Fruit fly (Drosophila melanogaster): ENCODE results near the gene Eig71Eg.

Gene Eig71Eg

dm6 chr3L:15619626-15620247 lies 37.7 kb upstream of the Eig71Eg start, which contains the start of gene Phs (continued):
- peak; percentile 66 for TF ChIP-seq net (GFP tag; optimal IDR thresholded peaks at IDR 0.05)
- TF ChIP-seq CG11762 (GFP tag; optimal IDR thresholded peaks at IDR 0.05; ENCODE audit: insufficient read depth): no peak
- TF ChIP-seq fkh (GFP tag; optimal IDR thresholded peaks at IDR 0.05): peak; percentile 57
- peak; percentile 42 for TF ChIP-seq CG3032 (tag; optimal IDR thresholded peaks at IDR 0.05)
- peak; percentile 86 for TF ChIP-seq lz (GFP tag; optimal IDR thresholded peaks at IDR 0.05)
- peak; percentile 70 for TF ChIP-seq Eip75B (GFP tag; optimal IDR thresholded peaks at IDR 0.05)
- TF ChIP-seq dac (GFP tag; optimal IDR thresholded peaks at IDR 0.05): peak; percentile 41
- peak; percentile 15 for TF ChIP-seq spab (GFP tag; optimal IDR thresholded peaks at IDR 0.05)
- TF ChIP-seq CG6854 (GFP tag; optimal IDR thresholded peaks at IDR 0.05): peak; percentile 45
- TF ChIP-seq Smox (GFP tag; optimal IDR thresholded peaks at IDR 0.05): peak; percentile 58
- peak; percentile 69 for TF ChIP-seq CG7368 (GFP tag; optimal IDR thresholded peaks at IDR 0.05)
- peak; percentile 50 for TF ChIP-seq Blimp-1 (GFP tag; optimal IDR thresholded peaks at IDR 0.05)
- TF ChIP-seq fd59A (GFP tag; optimal IDR thresholded peaks at IDR 0.05): peak; percentile 32
- peak; percentile 41 for TF ChIP-seq CG6808 (GFP tag; optimal IDR thresholded peaks at IDR 0.05)
- peak; percentile 71 for TF ChIP-seq Sox102F (GFP tag; optimal IDR thresholded peaks at IDR 0.05)
- peak; percentile 85 for TF ChIP-seq topi (GFP tag; optimal IDR thresholded peaks at IDR 0.05)
- peak; percentile 77 for TF ChIP-seq Hr39 (GFP tag; optimal IDR thresholded peaks at IDR 0.05)
- TF ChIP-seq CG8119 (GFP tag; IDR thresholded peaks at IDR 0.05): no peak
- TF ChIP-seq fd85E (GFP tag; optimal IDR thresholded peaks at IDR 0.05): peak; percentile 65
- TF ChIP-seq CG31627 (GFP tag; optimal IDR thresholded peaks at IDR 0.05): peak; percentile 88
- peak; percentile 72 for TF ChIP-seq dsx (GFP tag; optimal IDR thresholded peaks at IDR 0.05; ENCODE audit: poor library complexity, severe bottlenecking)
- TF ChIP-seq CG34406 (GFP tag; optimal IDR thresholded peaks at IDR 0.05): peak; percentile 0
- peak; percentile 70 for TF ChIP-seq CG6163 (GFP tag; IDR thresholded peaks at IDR 0.05)
- peak; percentile 15 for TF ChIP-seq CG8632 (GFP tag; optimal IDR thresholded peaks at IDR 0.05)
- peak; percentile 59 for TF ChIP-seq CG32006 (GFP tag; optimal IDR thresholded peaks at IDR 0.05)
- TF ChIP-seq CG4318 (GFP tag; optimal IDR thresholded peaks at IDR 0.05): no peak
- peak; percentile 69 for TF ChIP-seq eg (GFP tag; IDR thresholded peaks at IDR 0.05)
- TF ChIP-seq CG16779 (tag; optimal IDR thresholded peaks at IDR 0.05): peak; percentile 29
- TF ChIP-seq CG1621 (tag; optimal IDR thresholded peaks at IDR 0.05): peak; percentile 31
- TF ChIP-seq ss (GFP tag; optimal IDR thresholded peaks at IDR 0.05): peak; percentile 34 to 64
- peak; percentile 63 for TF ChIP-seq Ets21C (GFP tag; optimal IDR thresholded peaks at IDR 0.05)
- peak; percentile 74 for TF ChIP-seq pdm3 (GFP tag; optimal IDR thresholded peaks at IDR 0.05)
- peak; percentile 85 for TF ChIP-seq svp (GFP tag)
- TF ChIP-seq Eip93F (GFP tag; optimal IDR thresholded peaks at IDR 0.05): no peak
- TF ChIP-seq Met (GFP tag; optimal IDR thresholded peaks at IDR 0.05): peak; percentile 77
- no peak; the same call in 1 of the 2 replicates for TF ChIP-seq CG15336 (GFP tag; IDR thresholded peaks at IDR 0.05)
- TF ChIP-seq CG8319 (GFP tag; optimal IDR thresholded peaks at IDR 0.05): peak; percentile 59
- TF ChIP-seq Sox14 (GFP tag; optimal IDR thresholded peaks at IDR 0.05): peak; percentile 86
- peak; percentile 16 for TF ChIP-seq CG9139 (GFP tag; optimal IDR thresholded peaks at IDR 0.05)
- TF ChIP-seq Eip78C (GFP tag): peak; percentile 85
- TF ChIP-seq Sox15 (GFP tag; optimal IDR thresholded peaks at IDR 0.05): peak; percentile 51
- TF ChIP-seq Ets96B (tag; optimal IDR thresholded peaks at IDR 0.05): peak; percentile 26
- peak; percentile 6 to 51 for TF ChIP-seq salr (GFP tag; optimal IDR thresholded peaks at IDR 0.05)
- TF ChIP-seq CG3919 (GFP tag; optimal IDR thresholded peaks at IDR 0.05): peak; percentile 90
